Worm (Caenorhabditis elegans): ENCODE measurements around the gene F07D3.3.

The F07D3.3 gene

ce11 chrV:9465529-9465928, 3.0 kb upstream of the F07D3.3 start:
- TF ChIP-seq lir-1 (GFP tag; conservative IDR thresholded peaks at IDR 0.05) (no peak), atf-7 (tag; optimal IDR thresholded peaks at IDR 0.05) (no peak), cebp-1 (GFP tag; IDR thresholded peaks at IDR 0.05) (no peak), cebp-1 (tag; optimal IDR thresholded peaks at IDR 0.05) (no peak), aptf-3 (GFP tag; IDR thresholded peaks at IDR 0.05) (no peak), die-1 (tag; optimal IDR thresholded peaks at IDR 0.05) (no peak), ceh-100 (GFP tag; IDR thresholded peaks at IDR 0.05) (no peak), F52B5.7 (tag; optimal IDR thresholded peaks at IDR 0.05) (no peak), madf-6 (GFP tag; IDR thresholded peaks at IDR 0.05) (no peak), hrde-1 (tag; optimal IDR thresholded peaks at IDR 0.05; ENCODE audit: borderline replicate concordance) (no peak), nhr-80 (tag; optimal IDR thresholded peaks at IDR 0.05) (no peak), tlf-1 (GFP tag; optimal IDR thresholded peaks at IDR 0.05) (no peak), madf-8 (GFP tag; conservative IDR thresholded peaks at IDR 0.05) (no peak), nfya-2 (GFP tag; IDR thresholded peaks at IDR 0.05) (no peak), sea-2 (GFP tag; IDR thresholded peaks at IDR 0.05) (no peak), Y95B8A.8 (GFP tag; IDR thresholded peaks at IDR 0.05) (no peak), hsf-1 (GFP tag; IDR thresholded peaks at IDR 0.05) (no peak), mes-4 (tag; optimal IDR thresholded peaks at IDR 0.05) (no peak)

DNA sequence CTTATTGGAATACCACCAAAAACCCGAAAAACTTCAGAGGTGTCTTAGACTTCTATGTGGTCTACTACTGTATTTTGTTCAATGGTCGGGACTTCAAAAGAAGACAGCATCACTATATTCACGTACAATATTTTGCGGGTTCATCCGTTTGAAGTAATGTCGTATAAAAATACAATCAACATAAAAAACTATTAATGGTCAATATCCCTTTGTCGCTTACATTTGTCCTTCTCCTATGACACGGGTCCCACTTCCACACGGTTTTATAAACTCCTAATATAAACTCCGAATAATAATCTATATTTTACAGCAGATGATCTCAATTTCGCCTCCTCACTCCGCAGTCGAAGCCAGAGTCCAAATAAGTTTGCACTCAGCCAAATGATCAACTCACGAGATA, 5.0 kb downstream of the F07D3.3 start:
- TF ChIP-seq bed-1 (GFP tag; IDR thresholded peaks at IDR 0.05) (no peak), T07F8.4 (tag; optimal IDR thresholded peaks at IDR 0.05) (no peak), athp-1 (tag; optimal IDR thresholded peaks at IDR 0.05) (no peak), nhr-90 (tag; optimal IDR thresholded peaks at IDR 0.05) (no peak), efl-1 (GFP tag; optimal IDR thresholded peaks at IDR 0.05) (no peak), mcd-1 (GFP tag; IDR thresholded peaks at IDR 0.05) (no peak), ztf-26 (tag; optimal IDR thresholded peaks at IDR 0.05) (no peak), sdz-38 (tag; optimal IDR thresholded peaks at IDR 0.05) (no peak), ama-1 (optimal IDR thresholded peaks at IDR 0.05) (no peak), ama-1 (GFP tag; optimal IDR thresholded peaks at IDR 0.05) (no peak), lir-1 (GFP tag; conservative IDR thresholded peaks at IDR 0.05) (no peak), somi-1 (GFP tag; optimal IDR thresholded peaks at IDR 0.05) (no peak), F49E8.2 (tag; optimal IDR thresholded peaks at IDR 0.05; ENCODE audit: insufficient read depth) (no peak), B0336.3 (GFP tag; IDR thresholded peaks at IDR 0.05) (no peak), B0019.2 (GFP tag; conservative IDR thresholded peaks at IDR 0.05) (no peak), ztf-22 (GFP tag; optimal IDR thresholded peaks at IDR 0.05) (no peak), nhr-27 (tag; optimal IDR thresholded peaks at IDR 0.05) (no peak), chd-7 (tag; optimal IDR thresholded peaks at IDR 0.05) (no peak), Y53G8AR.9 (GFP tag; conservative IDR thresholded peaks at IDR 0.05) (no peak), Y53F4B.3 (GFP tag; IDR thresholded peaks at IDR 0.05) (no peak)

DNA sequence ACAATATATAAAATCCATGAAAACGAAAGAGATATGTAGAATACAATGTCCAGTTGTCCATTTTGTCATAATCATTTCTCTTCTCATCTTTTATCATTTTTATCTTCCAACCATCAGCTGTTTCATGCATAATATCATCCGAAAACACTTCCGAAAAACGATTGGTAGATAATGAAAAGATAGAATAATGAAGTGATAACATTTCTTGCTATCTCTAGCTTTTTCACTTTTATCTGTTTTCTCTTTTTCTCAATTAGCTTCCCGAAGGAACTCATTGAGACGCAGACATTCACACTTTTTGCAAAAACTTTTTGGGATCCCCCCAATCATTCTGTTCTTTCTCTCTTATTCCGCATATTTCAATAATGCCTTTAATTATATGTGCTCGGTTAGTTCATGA, 8.6 kb downstream of the F07D3.3 start:
- no peak for TF ChIP-seq Y56A3A.18 (GFP tag; IDR thresholded peaks at IDR 0.05)
- no peak for TF ChIP-seq F52B5.7 (tag; optimal IDR thresholded peaks at IDR 0.05)
- TF ChIP-seq ceh-91 (GFP tag; IDR thresholded peaks at IDR 0.05): no peak
- no peak for TF ChIP-seq ztf-25 (GFP tag; IDR thresholded peaks at IDR 0.05)
- TF ChIP-seq lsl-1 (GFP tag; optimal IDR thresholded peaks at IDR 0.05): no peak
- TF ChIP-seq lag-1 (GFP tag; IDR thresholded peaks at IDR 0.05): no peak
- TF ChIP-seq dpff-1 (tag; optimal IDR thresholded peaks at IDR 0.05): no peak
- TF ChIP-seq hmg-1.2 (GFP tag; IDR thresholded peaks at IDR 0.05): no peak
- no peak for TF ChIP-seq pha-4 (tag; optimal IDR thresholded peaks at IDR 0.05)
- TF ChIP-seq ceh-58 (GFP tag; IDR thresholded peaks at IDR 0.05): no peak
- no peak for TF ChIP-seq attf-3 (GFP tag; conservative IDR thresholded peaks at IDR 0.05)
- TF ChIP-seq ceh-100 (GFP tag; IDR thresholded peaks at IDR 0.05): no peak
- no peak for TF ChIP-seq hsf-1 (GFP tag; IDR thresholded peaks at IDR 0.05)
- TF ChIP-seq madf-8 (GFP tag; conservative IDR thresholded peaks at IDR 0.05): no peak
- TF ChIP-seq unc-62 (GFP tag; optimal IDR thresholded peaks at IDR 0.05): no peak

Measured in whole organism, young adult.